Worm (Caenorhabditis elegans) whole organism, L4/young adult: Measurements from ENCODE around the gene C34C6.3.

Experiments used
- W03F9.2 ChIP-seq: fragments of 150-350 bp; optimal IDR thresholded peaks from 2 replicates; lab custom pipeline; 2014; ENCODE audit warnings: missing biosample characterization, missing genetic modification characterization
- dao-5 ChIP-seq: sonication (generic microtip); optimal IDR thresholded peaks from 2 replicates; lab custom pipeline; 2016; ENCODE audit warnings: missing genotype, missing genetic modification characterization, moderate library complexity, missing compliant biosample characterization
- him-1 ChIP-seq: sonication (generic microtip); optimal IDR thresholded peaks from 2 replicates; lab custom pipeline; 2016; ENCODE audit warnings: missing genotype, missing genetic modification reagents, missing genetic modification characterization, missing compliant biosample characterization

DNA sequence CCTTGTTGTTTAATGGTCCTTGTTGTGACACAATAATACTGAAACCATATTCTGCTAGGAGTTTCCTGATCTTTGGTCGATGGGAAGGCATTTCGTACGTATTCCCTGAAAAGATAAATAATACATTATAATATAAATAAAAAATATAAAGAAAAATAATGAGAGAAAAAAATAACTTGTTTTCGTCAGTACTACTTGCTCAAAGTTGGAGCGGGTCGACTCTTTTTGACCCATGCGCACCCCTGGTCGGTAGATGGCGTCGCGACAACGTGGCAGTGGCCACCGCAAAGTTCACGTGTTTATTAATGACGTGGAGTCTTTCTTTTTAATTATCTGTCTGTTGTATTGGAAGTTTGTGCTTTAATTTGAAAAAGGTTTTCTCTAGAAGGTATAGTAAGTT, 4.1 kb downstream of the C34C6.3 start, which contains the start of gene C34C6.10:
- TF ChIP-seq dao-5 (tag; lab: Kevin White, UChicago) (no peak), him-1 (tag; lab: Kevin White, UChicago) (no peak), W03F9.2 (tag; lab: Kevin White, UChicago) (no peak)
